Fruit fly (Drosophila melanogaster) whole organism, embryonic: Measurements from ENCODE around the gene grsm.

Experiments
- Aef1 ChIP-seq: fragments of 200-800 bp; sonication (Bioruptor generic); IDR thresholded peaks from 3 replicates; pipeline ENCODE4 v1.3.6; 2022; ENCODE audit warnings: missing biosample characterization, missing genetic modification characterization
- Atf-2 ChIP-seq: fragments of 200-800 bp; sonication (Bioruptor generic); optimal IDR thresholded peaks from 2 replicates; lab custom pipeline; 2016; ENCODE audit warnings: missing biosample characterization, missing genetic modification characterization
- BtbVII ChIP-seq: fragments of 200-800 bp; sonication (Bioruptor generic); optimal IDR thresholded peaks from 3 replicates; lab custom pipeline; 2017; ENCODE audit warnings: missing biosample characterization, mild to moderate bottlenecking, missing genetic modification characterization
- CG10366 ChIP-seq: fragments of 200-800 bp; sonication (Bioruptor generic); IDR thresholded peaks from 2 replicates; pipeline ENCODE4 v1.3.6; 2022; ENCODE audit warnings: missing biosample characterization, missing genetic modification characterization
- CG11398 ChIP-seq: fragments of 200-800 bp; sonication (Bioruptor generic); optimal IDR thresholded peaks from 2 replicates; lab custom pipeline; 2016; ENCODE audit warnings: missing biosample characterization, missing genetic modification characterization
- CG12236 ChIP-seq: fragments of 200-800 bp; sonication (Bioruptor generic); optimal IDR thresholded peaks from 2 replicates; lab custom pipeline; 2016; ENCODE audit warnings: missing biosample characterization, missing genetic modification characterization
- CG12769 ChIP-seq: fragments of 200-800 bp; sonication (Bioruptor generic); optimal IDR thresholded peaks from 2 replicates; lab custom pipeline; 2019; ENCODE audit warnings: missing biosample characterization, mild to moderate bottlenecking, missing genetic modification characterization, moderate library complexity
- CG15073 ChIP-seq: fragments of 200-800 bp; sonication (Bioruptor generic); optimal IDR thresholded peaks from 2 replicates; lab custom pipeline; 2016; ENCODE audit warnings: missing biosample characterization, missing genetic modification characterization
- CG18764 ChIP-seq: fragments of 200-800 bp; sonication (Bioruptor generic); optimal IDR thresholded peaks from 3 replicates; lab custom pipeline; 2016; ENCODE audit warnings: missing biosample characterization, missing genetic modification characterization
- CG2202 ChIP-seq: fragments of 200-800 bp; sonication (Bioruptor generic); optimal IDR thresholded peaks from 2 replicates; lab custom pipeline; 2018; ENCODE audit warnings: missing biosample characterization, mild to moderate bottlenecking, missing genetic modification characterization
- CG33213 ChIP-seq: fragments of 200-800 bp; sonication (Bioruptor generic); optimal IDR thresholded peaks from 3 replicates; lab custom pipeline; 2016; ENCODE audit warnings: missing biosample characterization, missing genetic modification characterization
- CG34422 ChIP-seq: fragments of 200-800 bp; sonication (Bioruptor generic); IDR thresholded peaks from 3 replicates; pipeline ENCODE4 v1.3.6; 2022; ENCODE audit warnings: missing biosample characterization, missing genetic modification characterization
- CG4424 ChIP-seq: fragments of 200-800 bp; sonication (Bioruptor generic); optimal IDR thresholded peaks from 3 replicates; lab custom pipeline; 2016; ENCODE audit warnings: missing biosample characterization, missing genetic modification characterization
- CG6791 ChIP-seq: fragments of 200-800 bp; sonication (Bioruptor generic); IDR thresholded peaks from 3 replicates; pipeline ENCODE4 v1.3.6; 2022; ENCODE audit warnings: missing biosample characterization, missing genetic modification characterization; ENCODE audit not compliant: partially characterized antibody
- CG7963 ChIP-seq: fragments of 200-800 bp; sonication (Bioruptor generic); IDR thresholded peaks from 3 replicates; pipeline ENCODE4 v1.3.6; 2022; ENCODE audit warnings: missing biosample characterization, missing genetic modification characterization; ENCODE audit not compliant: partially characterized antibody
- CG8924 ChIP-seq: fragments of 200-800 bp; optimal IDR thresholded peaks from 3 replicates; lab custom pipeline; 2019; ENCODE audit warnings: missing biosample characterization, mild to moderate bottlenecking, missing genetic modification characterization, moderate library complexity
- CG8944 ChIP-seq: fragments of 200-800 bp; sonication (Bioruptor generic); optimal IDR thresholded peaks from 3 replicates; lab custom pipeline; 2016; ENCODE audit warnings: missing biosample characterization, missing genetic modification characterization
- CG9817 ChIP-seq: fragments of 200-800 bp; sonication (Bioruptor generic); optimal IDR thresholded peaks from 2 replicates; lab custom pipeline; 2018; ENCODE audit warnings: missing biosample characterization, mild to moderate bottlenecking, missing genetic modification characterization, moderate library complexity
- D19B ChIP-seq: fragments of 200-800 bp; sonication (Bioruptor generic); optimal IDR thresholded peaks from 2 replicates; lab custom pipeline; 2017; ENCODE audit warnings: missing biosample characterization, mild to moderate bottlenecking, missing genetic modification characterization
- Doc2 ChIP-seq: fragments of 200-800 bp; sonication (Bioruptor generic); IDR thresholded peaks from 2 replicates; pipeline ENCODE4 v1.3.6; 2022; ENCODE audit warnings: missing biosample characterization, missing genetic modification characterization
- Fer3 ChIP-seq: fragments of 200-800 bp; sonication (Bioruptor generic); optimal IDR thresholded peaks from 2 replicates; lab custom pipeline; 2018; ENCODE audit warnings: missing biosample characterization, mild to moderate bottlenecking, missing genetic modification characterization, moderate library complexity
- H2.0 ChIP-seq: fragments of 200-800 bp; sonication (Bioruptor generic); IDR thresholded peaks from 2 replicates; pipeline ENCODE4 v1.3.6; 2022; ENCODE audit warnings: missing biosample characterization, missing genetic modification characterization
- HLH54F ChIP-seq: fragments of 200-800 bp; sonication (Bioruptor generic); optimal IDR thresholded peaks from 3 replicates; lab custom pipeline; 2016; ENCODE audit warnings: missing biosample characterization, missing genetic modification characterization
- Jarid2 ChIP-seq: fragments of 200-800 bp; sonication (Bioruptor generic); optimal IDR thresholded peaks from 3 replicates; lab custom pipeline; 2017; ENCODE audit warnings: mild to moderate bottlenecking, missing biosample characterization, missing genetic modification reagents, missing genetic modification characterization
- PHDP ChIP-seq: fragments of 200-800 bp; sonication (Bioruptor generic); optimal IDR thresholded peaks from 3 replicates; lab custom pipeline; 2018; ENCODE audit warnings: missing biosample characterization, mild to moderate bottlenecking, missing genetic modification characterization, moderate library complexity
- Ravus ChIP-seq: fragments of 200-800 bp; sonication (Bioruptor generic); IDR thresholded peaks from 2 replicates; pipeline ENCODE4 v1.3.6; 2022; ENCODE audit warnings: missing biosample characterization, missing genetic modification characterization
- Ssrp ChIP-seq: fragments of 200-800 bp; sonication (Bioruptor generic); optimal IDR thresholded peaks from 2 replicates; lab custom pipeline; 2018; ENCODE audit warnings: missing biosample characterization, mild to moderate bottlenecking, missing genetic modification characterization, moderate library complexity
- br ChIP-seq: fragments of >200 bp; optimal IDR thresholded peaks from 2 replicates; lab custom pipeline; 2017
- caup ChIP-seq: fragments of 200-800 bp; sonication (Bioruptor generic); optimal IDR thresholded peaks from 3 replicates; lab custom pipeline; 2017; ENCODE audit warnings: missing biosample characterization, mild to moderate bottlenecking, missing genetic modification characterization, moderate library complexity; ENCODE audit not compliant: severe bottlenecking
- chinmo ChIP-seq: fragments of 200-800 bp; sonication (Bioruptor generic); IDR thresholded peaks from 4 replicates; pipeline ENCODE4 v1.3.6; 2022; ENCODE audit warnings: missing biosample characterization, missing genetic modification characterization; ENCODE audit not compliant: partially characterized antibody
- chm ChIP-seq: fragments of 200-800 bp; sonication (Bioruptor generic); IDR thresholded peaks from 2 replicates; pipeline ENCODE4 v1.3.6; 2022; ENCODE audit warnings: missing biosample characterization, missing genetic modification characterization
- da ChIP-seq: fragments of 200-800 bp; sonication (Bioruptor generic); optimal IDR thresholded peaks from 2 replicates; lab custom pipeline; 2016; ENCODE audit warnings: missing biosample characterization, missing genetic modification characterization
- disco-r ChIP-seq: fragments of 200-800 bp; sonication (Bioruptor generic); optimal IDR thresholded peaks from 2 replicates; lab custom pipeline; 2016; ENCODE audit warnings: missing biosample characterization, missing genetic modification characterization
- dm ChIP-seq: fragments of 200-800 bp; sonication (Bioruptor generic); optimal IDR thresholded peaks from 3 replicates; lab custom pipeline; 2016; ENCODE audit warnings: missing biosample characterization, missing genetic modification characterization
- ems ChIP-seq: fragments of 200-800 bp; sonication (Bioruptor generic); optimal IDR thresholded peaks from 3 replicates; lab custom pipeline; 2016; ENCODE audit warnings: missing biosample characterization, missing genetic modification characterization
- gem ChIP-seq: fragments of 200-800 bp; sonication (Bioruptor generic); optimal IDR thresholded peaks from 2 replicates; lab custom pipeline; 2019; ENCODE audit warnings: missing biosample characterization, mild to moderate bottlenecking, missing genetic modification characterization, moderate library complexity
- gfzf ChIP-seq: fragments of 200-800 bp; sonication (Bioruptor generic); optimal IDR thresholded peaks from 2 replicates; lab custom pipeline; 2016; ENCODE audit warnings: missing biosample characterization, mild to moderate bottlenecking, missing genetic modification characterization, moderate library complexity
- grau ChIP-seq: fragments of 200-800 bp; optimal IDR thresholded peaks from 3 replicates; lab custom pipeline; 2019; ENCODE audit warnings: missing biosample characterization, mild to moderate bottlenecking, missing genetic modification characterization, moderate library complexity
- hkb ChIP-seq, 2 experiments: fragments of 200-800 bp in 1 of 2; fragments of >200 bp in 1 of 2; sonication (Bioruptor generic) in 1 of 2; IDR thresholded peaks in 1 of 2; optimal IDR thresholded peaks in 1 of 2; 2 replicates each; pipeline versions ENCODE4 v1.3.6 to Lab custom; 2017 to 2022; ENCODE audit warnings: missing biosample characterization in 1 of 2, missing genetic modification characterization in 1 of 2
- ind ChIP-seq: fragments of 200-800 bp; sonication (Bioruptor generic); optimal IDR thresholded peaks from 3 replicates; lab custom pipeline; 2016; ENCODE audit warnings: missing biosample characterization, missing genetic modification characterization
- jigr1 ChIP-seq: fragments of 200-800 bp; sonication (Bioruptor generic); IDR thresholded peaks from 3 replicates; pipeline ENCODE4 v1.3.6; 2022; ENCODE audit warnings: missing biosample characterization, missing genetic modification characterization
- kni ChIP-seq: fragments of 200-800 bp; sonication (Bioruptor generic); optimal IDR thresholded peaks from 3 replicates; lab custom pipeline; 2017; ENCODE audit warnings: mild to moderate bottlenecking, missing biosample characterization, missing genetic modification reagents, missing genetic modification characterization
- lov ChIP-seq, 2 experiments: fragments of 200-800 bp in 1 of 2; fragments of >200 bp in 1 of 2; sonication (Bioruptor generic) in 1 of 2; IDR thresholded peaks in 1 of 2; optimal IDR thresholded peaks in 1 of 2; 2 replicates in 1 of 2; 3 replicates in 1 of 2; pipeline versions ENCODE4 v1.3.6 to Lab custom; 2017 to 2022; ENCODE audit warnings: missing biosample characterization in 1 of 2, missing genetic modification characterization in 1 of 2
- schlank ChIP-seq: fragments of 200-800 bp; sonication (Bioruptor generic); optimal IDR thresholded peaks from 2 replicates; lab custom pipeline; 2018; ENCODE audit warnings: missing biosample characterization, mild to moderate bottlenecking, missing genetic modification characterization
- shn ChIP-seq: fragments of 200-800 bp; sonication (Bioruptor generic); optimal IDR thresholded peaks from 3 replicates; lab custom pipeline; 2016; ENCODE audit warnings: missing biosample characterization, missing genetic modification characterization
- stc ChIP-seq: fragments of 200-800 bp; sonication (Bioruptor generic); IDR thresholded peaks from 2 replicates; pipeline ENCODE4 v1.3.6; 2022; ENCODE audit warnings: missing biosample characterization, missing genetic modification characterization
- tgo ChIP-seq: fragments of 200-800 bp; sonication (Bioruptor generic); IDR thresholded peaks from 3 replicates; pipeline ENCODE4 v1.3.6; 2022; ENCODE audit warnings: missing biosample characterization, missing genetic modification characterization
- unpg ChIP-seq: fragments of 200-800 bp; sonication (Bioruptor generic); optimal IDR thresholded peaks from 3 replicates; lab custom pipeline; 2018; ENCODE audit warnings: missing biosample characterization, mild to moderate bottlenecking, missing genetic modification characterization, moderate library complexity
- zen ChIP-seq: fragments of 200-800 bp; sonication (Bioruptor generic); optimal IDR thresholded peaks from 3 replicates; lab custom pipeline; 2018; ENCODE audit warnings: missing biosample characterization, mild to moderate bottlenecking, missing genetic modification characterization, moderate library complexity

grsm gene

DNA sequence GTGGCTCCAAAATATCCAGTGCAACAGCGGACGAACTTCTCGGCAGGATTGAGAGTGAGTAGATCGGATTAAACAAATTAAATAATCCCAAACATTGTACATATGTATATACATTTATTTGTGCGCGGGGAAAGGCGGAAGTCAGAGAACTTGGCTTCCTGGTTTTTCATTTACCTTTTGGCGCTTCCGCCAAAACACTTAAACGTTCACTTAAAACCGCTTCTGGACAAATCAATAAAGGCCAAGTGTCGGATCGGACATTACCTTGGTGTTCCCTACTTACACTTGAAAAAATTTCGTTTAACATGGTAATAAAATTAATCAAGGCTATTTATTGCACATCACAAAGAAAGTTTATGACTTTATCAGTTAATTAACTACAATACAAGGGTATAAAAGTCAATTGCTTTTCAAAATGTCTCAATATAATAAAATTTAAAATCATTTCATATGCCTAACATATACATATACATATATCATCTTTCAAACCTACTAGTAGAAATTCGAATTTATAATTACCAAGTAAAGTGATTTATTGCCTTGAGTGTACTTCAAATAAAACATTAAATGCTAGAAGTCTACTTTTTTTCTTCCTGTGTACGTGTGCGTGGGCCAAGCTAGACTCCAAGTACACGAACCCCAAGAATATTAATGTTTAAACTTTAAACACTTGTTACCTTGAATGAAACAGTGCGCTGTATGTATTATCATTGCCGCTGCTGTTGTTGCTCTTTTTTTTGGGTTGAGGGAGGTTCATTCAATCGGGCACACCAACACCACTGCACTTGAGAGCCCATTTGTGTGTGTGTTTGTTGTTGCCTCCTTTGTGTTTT, 14.0 kb upstream of the grsm start (continued):
- TF ChIP-seq lov (optimal IDR thresholded peaks at IDR 0.05; lab: Kevin White, UChicago) (no peak), lov (GFP tag; IDR thresholded peaks at IDR 0.05; lab: Robert Waterston, UW) (0 out of 3 replicates have a peak, but pooled peaks have one; percentile 7), BtbVII (no peak), ems (GFP tag; lab: Kevin White, UChicago) (peak; percentile 41), CG8924 (tag; lab: Kevin White, UChicago) (peak; percentile 59), Aef1 (peak; percentile 55; the same call in 2 of the 3 replicates), CG8944 (GFP tag; lab: Kevin White, UChicago) (peak; percentile 16), HLH54F (peak; percentile 4), D19B (peak; percentile 19), CG4424 (GFP tag; lab: Kevin White, UChicago) (peak; percentile 56), chinmo (GFP tag; lab: Robert Waterston, UW) (peak; percentile 70; the same call in 1 of the 4 replicates), CG2202 (tag; lab: Kevin White, UChicago) (no peak), da (GFP tag; lab: Kevin White, UChicago) (peak; percentile 18), br (lab: Kevin White, UChicago) (no peak), gem (tag; lab: Kevin White, UChicago) (peak; percentile 86), CG6791 (GFP tag; lab: Robert Waterston, UW) (no peak), CG34422 (GFP tag; lab: Robert Waterston, UW) (0 out of 3 replicates have a peak, but pooled peaks have one; percentile 6), stc (GFP tag; lab: Robert Waterston, UW) (peak; percentile 40; the same call in 1 of the 2 replicates), Atf-2 (peak; percentile 33), zen (tag; lab: Kevin White, UChicago) (peak; percentile 51), CG18764 (peak; percentile 40), CG10366 (no peak), H2.0 (GFP tag; lab: Robert Waterston, UW) (peak; percentile 57; the same call in 1 of the 2 replicates), CG9817 (tag; lab: Kevin White, UChicago) (peak; percentile 27), ind (GFP tag; lab: Kevin White, UChicago) (peak; percentile 53), Jarid2 (peak; percentile 50), CG7963 (GFP tag; lab: Robert Waterston, UW) (no peak), CG12236 (GFP tag; lab: Kevin White, UChicago) (no peak), PHDP (peak; percentile 67), CG33213 (no peak), Ssrp (tag; lab: Kevin White, UChicago) (peak; percentile 50), tgo (peak; percentile 57; the same call in 1 of the 3 replicates), chm (GFP tag; lab: Robert Waterston, UW) (no peak; the same call in 1 of the 2 replicates), unpg (GFP tag; lab: Kevin White, UChicago) (peak; percentile 66), grau (peak; percentile 77), schlank (tag; lab: Kevin White, UChicago) (no peak), disco-r (GFP tag; lab: Kevin White, UChicago) (peak; percentile 10)

DNA sequence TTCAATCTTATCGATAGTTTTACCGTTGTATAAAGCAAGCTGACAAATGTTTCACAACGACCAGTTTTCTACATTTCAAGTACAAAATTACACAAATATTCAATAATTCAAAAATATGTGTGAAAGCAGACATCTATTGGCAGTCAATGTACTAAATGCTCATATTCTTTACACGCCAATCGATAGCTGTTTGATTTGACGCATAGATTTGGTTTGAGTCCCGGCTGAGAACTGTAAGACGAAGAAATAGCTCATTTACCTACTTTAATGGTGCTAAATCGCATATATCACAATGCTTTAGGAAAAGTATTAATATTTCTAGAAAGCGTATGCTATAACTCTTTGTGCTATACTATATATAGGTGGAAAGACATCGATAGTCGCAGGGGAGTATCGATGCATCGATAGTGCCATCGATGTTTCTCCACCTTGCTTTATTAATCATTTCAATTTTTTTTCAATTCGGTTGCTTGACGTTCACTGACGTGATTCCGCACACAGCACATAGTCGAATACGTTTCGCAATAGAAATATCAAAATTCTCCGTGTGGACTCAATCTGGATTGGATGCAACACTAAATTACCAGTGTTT, 13.2 kb upstream of the grsm start, which contains the start of gene Paip2:
Gene Paip2 (plus strand): TSS at position 165 of the 592 bp plus-strand sequence.
- no peak for TF ChIP-seq jigr1 (GFP tag; lab: Robert Waterston, UW)
- no peak for TF ChIP-seq kni
- TF ChIP-seq gfzf, result peak; percentile 53
- TF ChIP-seq Doc2 (GFP tag; lab: Robert Waterston, UW), result no peak
- peak; percentile 39 for TF ChIP-seq dm (GFP tag; lab: Kevin White, UChicago)
- TF ChIP-seq CG12769 (tag; lab: Kevin White, UChicago), result peak; percentile 24
- no peak for TF ChIP-seq Ravus
- no peak for TF ChIP-seq shn (GFP tag; lab: Kevin White, UChicago)
- no peak for TF ChIP-seq hkb (optimal IDR thresholded peaks at IDR 0.05; lab: Kevin White, UChicago)
- TF ChIP-seq hkb (GFP tag; IDR thresholded peaks at IDR 0.05; lab: Robert Waterston, UW), result 0 out of 2 replicates have a peak, but pooled peaks have one; percentile 25
- no peak for TF ChIP-seq CG11398 (GFP tag; lab: Kevin White, UChicago)
- no peak for TF ChIP-seq caup
- no peak for TF ChIP-seq CG15073 (GFP tag; lab: Kevin White, UChicago)
- TF ChIP-seq Fer3 (tag; lab: Kevin White, UChicago), result no peak
